Fruit fly (Drosophila melanogaster) whole organism: Measurements from ENCODE around the gene CG3902.

Source experiments
- EcR ChIP-seq, 2 experiments: fragments of >200 bp; optimal IDR thresholded peaks; 2 replicates each; lab custom pipeline; 2017; ENCODE audit warnings: missing biosample characterization in 2 of 2, missing genetic modification characterization in 2 of 2, missing genetic modification reagents in 2 of 2
- usp ChIP-seq: fragments of >200 bp; optimal IDR thresholded peaks from 2 replicates; lab custom pipeline; 2017; ENCODE audit warnings: missing biosample characterization, missing genetic modification characterization, mixed read lengths

- no peak for TF ChIP-seq EcR (GFP tag; optimal IDR thresholded peaks at IDR 0.05; lab: Kevin White, UChicago)
- no peak for TF ChIP-seq usp (GFP tag; lab: Kevin White, UChicago)
These were observed at the start of gene CG3902 for dm6 chr3L:18898086-18898470.
